Worm (Caenorhabditis elegans) whole organism, L2 larva: ENCODE data around the gene R07H5.11.

ENCODE experiments used
- elt-3 ChIP-seq: sonication (generic microtip); optimal IDR thresholded peaks from 2 replicates; lab custom pipeline; 2017; ENCODE audit warnings: missing biosample characterization, missing genetic modification characterization
- lin-11 ChIP-seq: fragments of 150-350 bp; sonication (generic microtip); optimal IDR thresholded peaks from 2 replicates; lab custom pipeline; 2014; ENCODE audit warnings: missing biosample characterization, missing genetic modification characterization, inconsistent platforms, mixed read lengths
- snpc-4 ChIP-seq: fragments of 150-350 bp; optimal IDR thresholded peaks from 2 replicates; lab custom pipeline; 2014; ENCODE audit warnings: missing biosample characterization, missing genetic modification characterization
- unc-55 ChIP-seq: fragments of 150-350 bp; sonication (generic microtip); optimal IDR thresholded peaks from 3 replicates; lab custom pipeline; 2014; ENCODE audit warnings: missing biosample characterization, missing genetic modification reagents, missing genetic modification characterization
- ztf-11 ChIP-seq: sonication (generic microtip); optimal IDR thresholded peaks from 2 replicates; lab custom pipeline; 2017; ENCODE audit warnings: missing biosample characterization, missing genetic modification characterization

ce11 chrIV:11178495-11178894 lies 24.1 kb upstream of the R07H5.11 start, which contains the start of gene C08F8.9:
- no peak for TF ChIP-seq unc-55
- TF ChIP-seq lin-11 (tag; lab: Kevin White, UChicago): no peak
- TF ChIP-seq snpc-4 (tag; lab: Kevin White, UChicago): no peak
- no peak for TF ChIP-seq ztf-11
- TF ChIP-seq elt-3 (tag; lab: Kevin White, UChicago): no peak
